Worm (Caenorhabditis elegans) whole organism, midembryonic: ENCODE measurements around the gene Y102A5C.2.
"Not testable (repeated sequence)": the region's sequence is repeated elsewhere in the genome, so short reads cannot be mapped to it uniquely, and the experiment has no call there.

Experiments used
- T22C8.4 ChIP-seq: fragments of 200-800 bp; sonication (Bioruptor generic); IDR thresholded peaks from 2 replicates; pipeline ENCODE4 v1.3.6; 2022; ENCODE audit warnings: missing genetic modification characterization, missing compliant biosample characterization
- cog-1 ChIP-seq: sonication (generic microtip); optimal IDR thresholded peaks from 2 replicates; lab custom pipeline; 2016; ENCODE audit warnings: missing genetic modification characterization, missing compliant biosample characterization
- flt-1 ChIP-seq: fragments of 200-800 bp; sonication (Bioruptor generic); IDR thresholded peaks from 2 replicates; pipeline ENCODE4 v1.3.6; 2022; ENCODE audit warnings: missing genetic modification characterization, missing compliant biosample characterization
- klf-2 ChIP-seq: fragments of 200-800 bp; sonication (Bioruptor generic); conservative IDR thresholded peaks from 2 replicates; pipeline ENCODE4 v1.3.6; 2022; ENCODE audit warnings: missing genetic modification reagents, missing genetic modification characterization, missing compliant biosample characterization
- med-1 ChIP-seq: sonication (generic microtip); optimal IDR thresholded peaks from 2 replicates; lab custom pipeline; 2017; ENCODE audit warnings: missing genetic modification characterization, mild to moderate bottlenecking, missing compliant biosample characterization, antibody characterized with exemption, missing genetic modification reagents; ENCODE audit not compliant: insufficient read depth
- ref-1 ChIP-seq: fragments of 200-800 bp; sonication (Bioruptor generic); conservative IDR thresholded peaks from 2 replicates; pipeline ENCODE4 v1.3.6; 2022; ENCODE audit warnings: missing genetic modification reagents, missing genetic modification characterization, missing compliant biosample characterization
- tab-1 ChIP-seq: fragments of 200-800 bp; sonication (Bioruptor generic); IDR thresholded peaks from 2 replicates; pipeline ENCODE4 v1.3.6; 2022; ENCODE audit warnings: missing genetic modification characterization, missing compliant biosample characterization
- ztf-23 ChIP-seq: fragments of 200-800 bp; sonication (Bioruptor generic); IDR thresholded peaks from 2 replicates; pipeline ENCODE4 v1.3.6; 2022; ENCODE audit warnings: missing genetic modification reagents, missing genetic modification characterization, missing compliant biosample characterization
- ztf-29 ChIP-seq: fragments of 200-800 bp; sonication (Bioruptor generic); IDR thresholded peaks from 2 replicates; pipeline ENCODE4 v1.3.6; 2022; ENCODE audit warnings: missing genetic modification reagents, missing genetic modification characterization, missing compliant biosample characterization

Y102A5C.2 gene

ce11 chrV:16916079-16916478 is 2.5 kb upstream of the Y102A5C.2 start, which contains the start of gene F09C6.10:
Gene F09C6.10, minus strand, starts transcription at chrV:16916179.
- TF ChIP-seq tab-1 (GFP tag; lab: Robert Waterston, UW) (no peak), cog-1 (tag; lab: Kevin White, UChicago) (no peak), med-1 (GFP tag; lab: Kevin White, UChicago) (no peak), ztf-29 (GFP tag; lab: Robert Waterston, UW) (no peak), ztf-23 (GFP tag; lab: Robert Waterston, UW) (no peak), flt-1 (no peak), ref-1 (GFP tag; lab: Robert Waterston, UW) (no peak), klf-2 (GFP tag; lab: Robert Waterston, UW) (no peak), T22C8.4 (no peak)

- TF ChIP-seq klf-2 (GFP tag; lab: Robert Waterston, UW), result no peak
- no peak for TF ChIP-seq med-1 (GFP tag; lab: Kevin White, UChicago)
These were observed 1.1 kb downstream of the Y102A5C.2 start for ce11 chrV:16919675-16920074.

- TF ChIP-seq T22C8.4, result no peak
- TF ChIP-seq flt-1, result no peak
- TF ChIP-seq ztf-29 (GFP tag; lab: Robert Waterston, UW), result no peak
- no peak for TF ChIP-seq tab-1 (GFP tag; lab: Robert Waterston, UW)
- no peak for TF ChIP-seq klf-2 (GFP tag; lab: Robert Waterston, UW)
- TF ChIP-seq ref-1 (GFP tag; lab: Robert Waterston, UW), result no peak
- no peak for TF ChIP-seq cog-1 (tag; lab: Kevin White, UChicago)
- no peak for TF ChIP-seq ztf-23 (GFP tag; lab: Robert Waterston, UW)
- no peak for TF ChIP-seq med-1 (GFP tag; lab: Kevin White, UChicago)
These were observed 3.4 kb downstream of the Y102A5C.2 start, which contains the start of gene Y102A5C.4 for ce11 chrV:16921952-16922351. Gene Y102A5C.4, plus strand, starts transcription at chrV:16922252.

- TF ChIP-seq T22C8.4 (no peak), klf-2 (GFP tag; lab: Robert Waterston, UW) (no peak), ref-1 (GFP tag; lab: Robert Waterston, UW) (no peak), tab-1 (GFP tag; lab: Robert Waterston, UW) (no peak), cog-1 (tag; lab: Kevin White, UChicago) (no peak), ztf-23 (GFP tag; lab: Robert Waterston, UW) (no peak)
These were observed 8.8 kb downstream of the Y102A5C.2 start, which contains the start of gene Y102A5C.36 for ce11 chrV:16927345-16927744. Gene Y102A5C.36, minus strand, starts transcription at chrV:16927445.

- TF ChIP-seq tab-1 (GFP tag; lab: Robert Waterston, UW); flt-1; T22C8.4: not testable (repeated sequence)
These were observed 20.2 kb downstream of the Y102A5C.2 start, which contains the start of gene fbxa-148 for ce11 chrV:16938731-16939130. Gene fbxa-148, plus strand, starts transcription at chrV:16939031.

ce11 chrV:16948011-16948410 is 29.5 kb downstream of the Y102A5C.2 start, which contains the start of gene fbxa-112:
Gene fbxa-112, minus strand, starts transcription at chrV:16948111.
- not testable (repeated sequence) for TF ChIP-seq klf-2 (GFP tag; lab: Robert Waterston, UW); tab-1 (GFP tag; lab: Robert Waterston, UW); med-1 (GFP tag; lab: Kevin White, UChicago)

- not testable (repeated sequence) for TF ChIP-seq ztf-23, ztf-29, ref-1 (GFP tag; lab: Robert Waterston, UW)
These were observed 31.1 kb downstream of the Y102A5C.2 start, which contains the start of gene fbxa-111 for ce11 chrV:16949609-16950008. Gene fbxa-111, minus strand, starts transcription at chrV:16949709.

ce11 chrV:16950036-16950435 is 31.5 kb downstream of the Y102A5C.2 start:
- TF ChIP-seq ztf-29 (GFP tag; lab: Robert Waterston, UW), result no peak
- TF ChIP-seq ztf-23 (GFP tag; lab: Robert Waterston, UW), result no peak
- no peak for TF ChIP-seq med-1 (GFP tag; lab: Kevin White, UChicago)
- TF ChIP-seq ref-1 (GFP tag; lab: Robert Waterston, UW), result no peak
- TF ChIP-seq cog-1 (tag; lab: Kevin White, UChicago), result no peak
- TF ChIP-seq flt-1, result no peak
- no peak for TF ChIP-seq klf-2 (GFP tag; lab: Robert Waterston, UW)
- TF ChIP-seq tab-1 (GFP tag; lab: Robert Waterston, UW), result no peak
- no peak for TF ChIP-seq T22C8.4

- no peak for TF ChIP-seq ref-1 (GFP tag; lab: Robert Waterston, UW)
- no peak for TF ChIP-seq cog-1 (tag; lab: Kevin White, UChicago)
- TF ChIP-seq T22C8.4, result no peak
- no peak for TF ChIP-seq ztf-23 (GFP tag; lab: Robert Waterston, UW)
- TF ChIP-seq klf-2 (GFP tag; lab: Robert Waterston, UW), result no peak
- TF ChIP-seq ztf-29 (GFP tag; lab: Robert Waterston, UW), result no peak
- no peak for TF ChIP-seq flt-1
- no peak for TF ChIP-seq tab-1 (GFP tag; lab: Robert Waterston, UW)
- TF ChIP-seq med-1 (GFP tag; lab: Kevin White, UChicago), result no peak
These were observed 33.0 kb downstream of the Y102A5C.2 start, which contains the start of gene clec-238 for ce11 chrV:16951504-16951903. Gene clec-238, plus strand, starts transcription at chrV:16951804.

ce11 chrV:16954766-16955165 is 36.2 kb downstream of the Y102A5C.2 start, which contains the start of gene srh-206:
Gene srh-206, minus strand, starts transcription at chrV:16954866.
- TF ChIP-seq ztf-29 (GFP tag; lab: Robert Waterston, UW) (no peak), tab-1 (GFP tag; lab: Robert Waterston, UW) (no peak), klf-2 (GFP tag; lab: Robert Waterston, UW) (no peak), med-1 (GFP tag; lab: Kevin White, UChicago) (no peak), flt-1 (no peak), ztf-23 (GFP tag; lab: Robert Waterston, UW) (no peak), cog-1 (tag; lab: Kevin White, UChicago) (no peak)
